Worm (Caenorhabditis elegans) whole organism, L1 larva: ENCODE measurements around the gene sre-40.

Source experiments
- C16A3.4 ChIP-seq: fragments of 150-350 bp; optimal IDR thresholded peaks from 2 replicates; lab custom pipeline; 2014; ENCODE audit warnings: missing biosample characterization, missing genetic modification characterization
- blmp-1 ChIP-seq: fragments of 150-350 bp; optimal IDR thresholded peaks from 2 replicates; lab custom pipeline; 2014; ENCODE audit warnings: missing biosample characterization, missing genetic modification characterization
- ceh-8 ChIP-seq: fragments of 200-800 bp; sonication (Bioruptor generic); optimal IDR thresholded peaks from 2 replicates; lab custom pipeline; 2018; ENCODE audit warnings: mild to moderate bottlenecking, missing genetic modification characterization, moderate library complexity, missing compliant biosample characterization
- ceh-82 ChIP-seq, 3 experiments: fragments of 150-350 bp in 1 of 3; sonication (generic microtip) in 2 of 3; optimal IDR thresholded peaks; 2 replicates each; lab custom pipeline; 2014 to 2017; ENCODE audit warnings: missing biosample characterization in 3 of 3, missing genetic modification characterization in 3 of 3
- ceh-90 ChIP-seq: sonication (generic microtip); optimal IDR thresholded peaks from 2 replicates; lab custom pipeline; 2016; ENCODE audit warnings: missing genetic modification characterization, missing compliant biosample characterization
- ces-1 ChIP-seq: fragments of 150-350 bp; optimal IDR thresholded peaks from 2 replicates; lab custom pipeline; 2014; ENCODE audit warnings: missing biosample characterization, missing genetic modification reagents, missing genetic modification characterization
- dsc-1 ChIP-seq: sonication (generic microtip); optimal IDR thresholded peaks from 2 replicates; lab custom pipeline; 2016; ENCODE audit warnings: mild to moderate bottlenecking, missing genetic modification characterization, missing compliant biosample characterization
- efl-1 ChIP-seq, 4 experiments: fragments of 150-350 bp; optimal IDR thresholded peaks in 3 of 4; peaks in 1 of 4; 1 replicate in 1 of 4; 2 replicates in 3 of 4; lab custom pipeline; 2014; ENCODE audit warnings: missing biosample characterization in 2 of 4, missing genetic modification characterization in 2 of 4, missing genetic modification reagents in 2 of 4
- efl-3 ChIP-seq: fragments of 200-800 bp; sonication (Bioruptor generic); optimal IDR thresholded peaks from 2 replicates; lab custom pipeline; 2018; ENCODE audit warnings: mild to moderate bottlenecking, missing genetic modification characterization, missing compliant biosample characterization
- egl-27 ChIP-seq, 2 experiments: fragments of 150-350 bp in 1 of 2; sonication (generic microtip); optimal IDR thresholded peaks; 3 replicates each; lab custom pipeline; 2017 to 2018; ENCODE audit warnings: missing biosample characterization in 2 of 2, missing genetic modification characterization in 2 of 2, missing genetic modification reagents in 2 of 2
- elt-3 ChIP-seq, 6 experiments: fragments of 150-350 bp in 1 of 6; sonication (generic microtip); optimal IDR thresholded peaks; 2 replicates each; lab custom pipeline; 2017 to 2018; ENCODE audit warnings: missing biosample characterization in 6 of 6, missing genetic modification characterization in 6 of 6, inconsistent platforms in 1 of 6
- grh-1 ChIP-seq: fragments of 200-800 bp; sonication (Bioruptor generic); IDR thresholded peaks from 2 replicates; pipeline ENCODE4 v1.3.6; 2022; ENCODE audit warnings: missing genetic modification reagents, missing genetic modification characterization, missing compliant biosample characterization
- hlh-4 ChIP-seq: sonication (generic microtip); optimal IDR thresholded peaks from 2 replicates; lab custom pipeline; 2016; ENCODE audit warnings: mild to moderate bottlenecking, missing genetic modification characterization, missing compliant biosample characterization
- lin-14 ChIP-seq: fragments of 200-800 bp; sonication (Bioruptor generic); optimal IDR thresholded peaks from 2 replicates; lab custom pipeline; 2018; ENCODE audit warnings: mild to moderate bottlenecking, missing genetic modification characterization, moderate library complexity, missing compliant biosample characterization
- lin-39 ChIP-seq: fragments of 150-350 bp; optimal IDR thresholded peaks from 2 replicates; lab custom pipeline; 2014; ENCODE audit warnings: missing biosample characterization, missing genetic modification reagents, missing genetic modification characterization
- lir-3 ChIP-seq: sonication (generic microtip); optimal IDR thresholded peaks from 2 replicates; lab custom pipeline; 2016; ENCODE audit warnings: mild to moderate bottlenecking, missing genetic modification characterization, moderate library complexity, missing compliant biosample characterization; ENCODE audit not compliant: poor library complexity
- lsy-2 ChIP-seq, 2 experiments: fragments of 150-350 bp; optimal IDR thresholded peaks; 2 replicates each; lab custom pipeline; 2014; ENCODE audit warnings: missing biosample characterization in 2 of 2, missing genetic modification characterization in 2 of 2
- mep-1 ChIP-seq: fragments of 150-350 bp; optimal IDR thresholded peaks from 2 replicates; lab custom pipeline; 2014; ENCODE audit warnings: missing biosample characterization, missing genetic modification characterization
- nhr-12 ChIP-seq: sonication (generic microtip); optimal IDR thresholded peaks from 2 replicates; lab custom pipeline; 2017; ENCODE audit warnings: missing biosample characterization, missing genetic modification characterization
- nhr-20 ChIP-seq: sonication (generic microtip); optimal IDR thresholded peaks from 2 replicates; lab custom pipeline; 2016; ENCODE audit warnings: mild to moderate bottlenecking, missing genetic modification characterization, missing compliant biosample characterization
- nhr-76 ChIP-seq: sonication (generic microtip); optimal IDR thresholded peaks from 2 replicates; lab custom pipeline; 2017; ENCODE audit warnings: missing biosample characterization, missing genetic modification characterization
- nhr-85 ChIP-seq: sonication (generic microtip); peaks from one replicate; lab custom pipeline; 2016; ENCODE audit warnings: missing genetic modification characterization, inconsistent platforms, missing compliant biosample characterization
- pag-3 ChIP-seq: sonication (generic microtip); optimal IDR thresholded peaks from 2 replicates; lab custom pipeline; 2017; ENCODE audit warnings: missing genetic modification characterization, mild to moderate bottlenecking, missing compliant biosample characterization, antibody characterized with exemption, borderline replicate concordance; ENCODE audit not compliant: insufficient read depth
- pqm-1 ChIP-seq: sonication (generic microtip); optimal IDR thresholded peaks from 3 replicates; lab custom pipeline; 2017; ENCODE audit warnings: missing biosample characterization, missing genetic modification characterization
- sox-4 ChIP-seq: sonication (generic microtip); optimal IDR thresholded peaks from 2 replicates; lab custom pipeline; 2016; ENCODE audit warnings: missing genetic modification characterization, missing compliant biosample characterization
- sptf-1 ChIP-seq: fragments of 150-350 bp; optimal IDR thresholded peaks from 2 replicates; lab custom pipeline; 2014; ENCODE audit warnings: missing biosample characterization, missing genetic modification characterization
- tbx-2 ChIP-seq: sonication (generic microtip); optimal IDR thresholded peaks from 2 replicates; lab custom pipeline; 2016; ENCODE audit warnings: missing genetic modification characterization, missing compliant biosample characterization
- unc-130 ChIP-seq: fragments of 150-350 bp; optimal IDR thresholded peaks from 2 replicates; lab custom pipeline; 2017; ENCODE audit warnings: missing biosample characterization, missing genetic modification characterization, inconsistent platforms
- unc-30 ChIP-seq: sonication (generic microtip); optimal IDR thresholded peaks from 2 replicates; lab custom pipeline; 2017; ENCODE audit warnings: missing biosample characterization, missing genetic modification characterization
- unc-86 ChIP-seq: sonication (generic microtip); optimal IDR thresholded peaks from 2 replicates; lab custom pipeline; 2016; ENCODE audit warnings: missing genetic modification characterization, missing compliant biosample characterization
- unc-98 ChIP-seq: fragments of 200-800 bp; sonication (Bioruptor generic); IDR thresholded peaks from 2 replicates; pipeline ENCODE4 v1.3.6; 2022; ENCODE audit warnings: missing genetic modification characterization, missing compliant biosample characterization
- vab-15 ChIP-seq: sonication (generic microtip); optimal IDR thresholded peaks from 2 replicates; lab custom pipeline; 2017; ENCODE audit warnings: missing genotype, mild to moderate bottlenecking, missing genetic modification characterization, missing compliant biosample characterization
- zip-4 ChIP-seq: fragments of 200-800 bp; sonication (Bioruptor generic); optimal IDR thresholded peaks from 2 replicates; lab custom pipeline; 2018; ENCODE audit warnings: mild to moderate bottlenecking, missing genetic modification characterization, moderate library complexity, missing compliant biosample characterization

Gene sre-40

ce11 chrII:4638891-4639290 lies 44.7 kb downstream of the sre-40 start:
- no peak for TF ChIP-seq ceh-82 (tag; optimal IDR thresholded peaks at IDR 0.05; lab: Kevin White, UChicago)
- TF ChIP-seq zip-4: no peak
- TF ChIP-seq mep-1 (tag; lab: Kevin White, UChicago): peak; percentile 31
- TF ChIP-seq pag-3 (tag; lab: Kevin White, UChicago): no peak
- peak in 1 of 2 experiments; percentile 8 for TF ChIP-seq efl-1 (optimal IDR thresholded peaks at IDR 0.05; lab: Kevin White, UChicago)
- peak in 1 of 2 experiments; percentile 87 for TF ChIP-seq efl-1 (GFP tag; optimal IDR thresholded peaks at IDR 0.05 in 1 of 2; lab: Kevin White, UChicago)
- TF ChIP-seq ceh-8: no peak
- TF ChIP-seq lir-3 (tag; lab: Kevin White, UChicago): no peak
- TF ChIP-seq nhr-76: no peak
- no peak for TF ChIP-seq vab-15
- TF ChIP-seq lin-14 (GFP tag; lab: Kevin White, UChicago): peak; percentile 69
- peak; percentile 79 for TF ChIP-seq blmp-1 (tag; lab: Kevin White, UChicago)
- TF ChIP-seq efl-3: no peak
- no peak for TF ChIP-seq nhr-20 (tag; lab: Kevin White, UChicago)
- TF ChIP-seq nhr-12 (tag; lab: Kevin White, UChicago): no peak
- TF ChIP-seq ces-1: no peak
- TF ChIP-seq grh-1 (GFP tag; lab: Robert Waterston, UW): peak; percentile 50
- TF ChIP-seq egl-27 (tag; optimal IDR thresholded peaks at IDR 0.05; lab: Kevin White, UChicago): no peak
- TF ChIP-seq lin-39: no peak
- TF ChIP-seq sptf-1 (tag; lab: Kevin White, UChicago): no peak
- TF ChIP-seq tbx-2: no peak
- TF ChIP-seq pqm-1 (tag; lab: Kevin White, UChicago): no peak
- no peak for TF ChIP-seq sox-4 (tag; lab: Kevin White, UChicago)
- TF ChIP-seq C16A3.4 (tag; lab: Kevin White, UChicago): no peak
- TF ChIP-seq unc-86 (tag; lab: Kevin White, UChicago): no peak
- peak; percentile 65 for TF ChIP-seq nhr-85
- no peak for TF ChIP-seq dsc-1
- TF ChIP-seq elt-3 (tag; optimal IDR thresholded peaks at IDR 0.05; lab: Kevin White, UChicago): peak in 1 of 6 experiments; percentile 38
- no peak for TF ChIP-seq unc-30 (tag; lab: Kevin White, UChicago)
- TF ChIP-seq unc-130: no peak
- no peak for TF ChIP-seq unc-98 (GFP tag; lab: Robert Waterston, UW)
- TF ChIP-seq lsy-2 (tag; optimal IDR thresholded peaks at IDR 0.05; lab: Kevin White, UChicago): no peak
- TF ChIP-seq hlh-4 (tag; lab: Kevin White, UChicago): no peak
- TF ChIP-seq, all 84 proteins: peak for 7

DNA sequence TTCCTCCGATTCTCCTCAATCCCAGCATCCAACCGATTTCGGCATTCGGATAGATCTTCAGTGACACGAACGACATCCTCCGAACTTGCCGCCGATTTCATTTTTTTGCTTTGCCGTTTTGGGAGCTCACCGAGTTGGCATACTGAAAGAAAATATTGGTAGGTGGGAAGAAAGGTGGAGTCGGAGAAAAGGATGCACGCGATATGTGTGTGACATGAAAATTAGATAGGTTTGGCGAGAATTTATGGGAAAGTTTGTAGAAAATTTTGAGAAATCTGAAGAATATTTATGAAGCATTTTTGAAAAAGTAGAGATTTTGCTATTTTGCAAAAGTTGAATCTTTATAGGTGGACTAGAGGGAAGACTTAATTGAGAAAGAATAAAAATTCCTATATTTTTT lies 45.4 kb downstream of the sre-40 start, which contains the start of gene che-10:
TSS of gene che-10 (minus strand) at position 101 of the 400 bp plus-strand sequence.
- TF ChIP-seq efl-1 (optimal IDR thresholded peaks at IDR 0.05; lab: Kevin White, UChicago) (no peak), efl-1 (GFP tag; optimal IDR thresholded peaks at IDR 0.05 in 1 of 2; lab: Kevin White, UChicago) (peak in 1 of 2 experiments; percentile 66), ceh-90 (tag; lab: Kevin White, UChicago) (no peak)
